Worm (Caenorhabditis elegans) whole organism, L3 larva: Measurements from ENCODE around the gene Y9C2UA.1.

ENCODE experiments used
- R02D3.7 ChIP-seq: fragments of 150-350 bp; optimal IDR thresholded peaks from 2 replicates; lab custom pipeline; 2014; ENCODE audit warnings: missing biosample characterization, missing genetic modification characterization
- ZK546.5 ChIP-seq: sonication (generic microtip); optimal IDR thresholded peaks from 2 replicates; lab custom pipeline; 2017; ENCODE audit warnings: missing biosample characterization, missing genetic modification characterization
- aly-2 ChIP-seq: fragments of 150-350 bp; optimal IDR thresholded peaks from 2 replicates; lab custom pipeline; 2014; ENCODE audit warnings: missing biosample characterization, missing genetic modification characterization
- ama-1 ChIP-seq: fragments of 150-350 bp; optimal IDR thresholded peaks from 2 replicates; lab custom pipeline; 2018
- ceh-16 ChIP-seq: sonication (generic microtip); optimal IDR thresholded peaks from 2 replicates; lab custom pipeline; 2017; ENCODE audit warnings: missing biosample characterization, missing genetic modification characterization
- ceh-82 ChIP-seq: fragments of 150-350 bp; optimal IDR thresholded peaks from 2 replicates; lab custom pipeline; 2014; ENCODE audit warnings: missing biosample characterization, missing genetic modification characterization
- ceh-9 ChIP-seq: sonication (generic microtip); optimal IDR thresholded peaks from 2 replicates; lab custom pipeline; 2018; ENCODE audit warnings: missing biosample characterization, missing genetic modification characterization
- elt-1 ChIP-seq: fragments of 150-350 bp; optimal IDR thresholded peaks from 2 replicates; lab custom pipeline; 2014; ENCODE audit warnings: missing biosample characterization, missing genetic modification characterization
- elt-2 ChIP-seq: sonication (generic microtip); optimal IDR thresholded peaks from 2 replicates; lab custom pipeline; 2016; ENCODE audit warnings: missing genetic modification reagents, mild to moderate bottlenecking, missing genetic modification characterization, missing compliant biosample characterization
- fkh-10 ChIP-seq: sonication (generic microtip); optimal IDR thresholded peaks from 2 replicates; lab custom pipeline; 2017; ENCODE audit warnings: missing biosample characterization, missing genetic modification reagents, missing genetic modification characterization
- fkh-2 ChIP-seq: fragments of 150-350 bp; optimal IDR thresholded peaks from 2 replicates; lab custom pipeline; 2014; ENCODE audit warnings: missing biosample characterization, missing genetic modification reagents, missing genetic modification characterization
- fos-1 ChIP-seq: fragments of 150-350 bp; optimal IDR thresholded peaks from 2 replicates; lab custom pipeline; 2014; ENCODE audit warnings: missing biosample characterization, missing genetic modification characterization
- lin-15B ChIP-seq: fragments of 150-350 bp; optimal IDR thresholded peaks from 2 replicates; lab custom pipeline; 2014; ENCODE audit warnings: missing biosample characterization, missing genetic modification characterization
- lsy-12 ChIP-seq: sonication (generic microtip); optimal IDR thresholded peaks from 2 replicates; lab custom pipeline; 2016; ENCODE audit warnings: mild to moderate bottlenecking, missing genetic modification characterization, missing compliant biosample characterization
- nhr-11 ChIP-seq: fragments of 150-350 bp; optimal IDR thresholded peaks from 2 replicates; lab custom pipeline; 2014; ENCODE audit warnings: missing biosample characterization, missing genetic modification characterization
- nhr-23 ChIP-seq: fragments of 150-350 bp; optimal IDR thresholded peaks from 2 replicates; lab custom pipeline; 2014; ENCODE audit warnings: missing biosample characterization, missing genetic modification reagents, missing genetic modification characterization
- nhr-25 ChIP-seq: sonication (generic microtip); optimal IDR thresholded peaks from 2 replicates; lab custom pipeline; 2017; ENCODE audit warnings: missing biosample characterization, missing genetic modification characterization
- nhr-76 ChIP-seq: fragments of 150-350 bp; sonication (generic microtip); optimal IDR thresholded peaks from 5 replicates; lab custom pipeline; 2014; ENCODE audit warnings: missing biosample characterization, missing genetic modification characterization
- nhr-77 ChIP-seq: fragments of 150-350 bp; optimal IDR thresholded peaks from 2 replicates; lab custom pipeline; 2014; ENCODE audit warnings: missing biosample characterization, missing genetic modification characterization
- pha-4 ChIP-seq: fragments of 150-350 bp; optimal IDR thresholded peaks from 2 replicates; lab custom pipeline; 2014; ENCODE audit warnings: missing biosample characterization, missing genetic modification reagents, missing genetic modification characterization
- pqm-1 ChIP-seq: fragments of 150-350 bp; optimal IDR thresholded peaks from 2 replicates; lab custom pipeline; 2017; ENCODE audit warnings: missing biosample characterization, missing genetic modification characterization, inconsistent platforms
- tbx-2 ChIP-seq: sonication (generic microtip); optimal IDR thresholded peaks from 2 replicates; lab custom pipeline; 2016; ENCODE audit warnings: mild to moderate bottlenecking, missing genetic modification characterization, missing compliant biosample characterization
- unc-39 ChIP-seq: sonication (generic microtip); optimal IDR thresholded peaks from 4 replicates; lab custom pipeline; 2017; ENCODE audit warnings: missing biosample characterization, missing genetic modification characterization
- unc-62 ChIP-seq: fragments of 150-350 bp; sonication (generic microtip); optimal IDR thresholded peaks from 4 replicates; lab custom pipeline; 2014; ENCODE audit warnings: missing biosample characterization, missing genetic modification reagents, missing genetic modification characterization
- ztf-4 ChIP-seq: fragments of 150-350 bp; optimal IDR thresholded peaks from 2 replicates; lab custom pipeline; 2014; ENCODE audit warnings: missing biosample characterization, missing genetic modification characterization

Gene Y9C2UA.1

ce11 chrII:9178811-9179210 is 39.4 kb downstream of the Y9C2UA.1 start:
- no peak for TF ChIP-seq lin-15B
- TF ChIP-seq ceh-82 (tag; lab: Kevin White, UChicago), result no peak
- no peak for TF ChIP-seq ceh-9 (tag; lab: Kevin White, UChicago)
- TF ChIP-seq unc-39 (tag; lab: Kevin White, UChicago), result no peak
- no peak for TF ChIP-seq nhr-76 (tag; lab: Kevin White, UChicago)

ce11 chrII:9181155-9181554 is 41.7 kb downstream of the Y9C2UA.1 start:
- no peak for TF ChIP-seq fos-1 (tag; lab: Kevin White, UChicago)
- peak; percentile 51 for TF ChIP-seq pqm-1 (tag; lab: Kevin White, UChicago)
- TF ChIP-seq ZK546.5, result no peak
- peak; percentile 60 for TF ChIP-seq elt-2 (tag; lab: Kevin White, UChicago)
- TF ChIP-seq pha-4 (tag; lab: Kevin White, UChicago), result peak; percentile 48
- TF ChIP-seq ztf-4 (tag; lab: Kevin White, UChicago), result no peak

DNA sequence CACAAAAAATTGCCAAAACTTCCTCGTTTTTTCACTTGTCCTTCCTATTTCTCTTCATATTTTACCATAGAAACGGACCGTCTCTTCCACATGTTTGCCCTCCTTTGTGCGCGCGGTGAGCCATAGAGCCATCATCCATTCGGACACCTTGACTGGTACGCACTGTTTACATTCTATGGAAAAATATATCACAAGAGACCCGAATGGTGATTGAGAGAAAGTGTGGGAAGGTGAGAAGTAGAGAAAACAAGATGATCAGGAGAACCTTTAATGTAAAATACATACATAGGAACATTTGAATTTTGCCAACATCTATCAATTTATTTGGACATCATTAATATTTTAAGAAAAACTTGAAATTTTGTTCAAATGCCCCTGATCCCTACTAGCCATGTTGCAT is 46.5 kb downstream of the Y9C2UA.1 start:
- no peak for TF ChIP-seq ceh-16 (tag; lab: Kevin White, UChicago)
- peak; percentile 95 for TF ChIP-seq pha-4 (tag; lab: Kevin White, UChicago)

- TF ChIP-seq nhr-23 (tag; lab: Kevin White, UChicago), result peak; percentile 40
- peak; percentile 23 for TF ChIP-seq nhr-25 (tag; lab: Kevin White, UChicago)
- no peak for TF ChIP-seq nhr-77
- no peak for TF ChIP-seq nhr-11 (tag; lab: Kevin White, UChicago)
Measured at ce11 chrII:9188380-9188779, 48.9 kb downstream of the Y9C2UA.1 start, which contains the start of gene sym-2. sym-2 (minus strand) TSS chrII:9188480.

- peak; percentile 75 for TF ChIP-seq nhr-25 (tag; lab: Kevin White, UChicago)
- no peak for TF ChIP-seq fkh-10
- TF ChIP-seq aly-2 (tag; lab: Kevin White, UChicago), result no peak
- TF ChIP-seq ceh-82 (tag; lab: Kevin White, UChicago), result no peak
- TF ChIP-seq elt-1, result peak; percentile 1
- peak; percentile 83 for TF ChIP-seq nhr-23 (tag; lab: Kevin White, UChicago)
- no peak for TF ChIP-seq fkh-2 (tag; lab: Kevin White, UChicago)
- TF ChIP-seq unc-62 (GFP tag; lab: Kevin White, UChicago), result no peak
- TF ChIP-seq ztf-4 (tag; lab: Kevin White, UChicago), result no peak
- no peak for TF ChIP-seq ceh-16 (tag; lab: Kevin White, UChicago)
Measured at ce11 chrII:9189648-9190047, 50.2 kb downstream of the Y9C2UA.1 start.

DNA sequence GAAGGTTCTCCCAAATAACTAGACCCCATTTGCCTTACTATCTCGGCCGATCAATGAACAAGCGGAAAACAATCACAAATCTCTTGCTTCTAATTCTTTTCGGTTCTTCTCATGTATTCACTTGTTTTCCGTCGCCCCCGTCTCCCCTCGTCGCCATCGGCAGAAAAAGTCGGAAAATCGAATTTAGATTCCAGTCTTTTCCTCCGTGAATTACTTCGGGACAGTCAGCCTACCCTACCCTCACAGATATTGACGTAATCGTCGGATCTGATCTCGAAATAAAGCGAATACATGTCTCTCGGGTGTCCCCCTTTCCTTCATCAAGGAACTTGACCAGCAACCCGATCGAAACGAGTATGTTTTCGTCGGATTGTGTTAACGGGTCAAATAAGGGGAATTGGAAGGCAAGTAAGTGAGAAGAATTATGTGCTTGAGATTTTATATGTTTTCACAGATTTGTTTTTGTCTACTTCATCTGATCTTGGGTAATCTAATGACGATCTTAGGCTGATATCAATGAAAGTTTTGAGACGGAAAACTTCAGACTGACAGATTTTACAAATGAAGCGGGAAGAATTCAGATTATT is 51.2 kb downstream of the Y9C2UA.1 start:
- TF ChIP-seq nhr-23 (tag; lab: Kevin White, UChicago) (peak; percentile 78), elt-1 (peak; percentile 60), tbx-2 (no peak)

ce11 chrII:9194195-9194594 is 54.7 kb downstream of the Y9C2UA.1 start, which contains the start of gene twk-4:
twk-4 (minus strand) TSS chrII:9194295.
- TF ChIP-seq lsy-12 (tag; lab: Kevin White, UChicago) (no peak), fkh-10 (no peak), R02D3.7 (tag; lab: Kevin White, UChicago) (no peak), ama-1 (lab: Kevin White, UChicago) (no peak), aly-2 (tag; lab: Kevin White, UChicago) (no peak)
